Worm (Caenorhabditis elegans): ENCODE measurements around the gene dnj-18.
A peak's percentile ranks its signal among the peaks of the same experiment; 100 is the strongest.

- TF ChIP-seq ama-1 (optimal IDR thresholded peaks at IDR 0.05) (no peak), unc-98 (GFP tag; IDR thresholded peaks at IDR 0.05) (no peak), fos-1 (tag; optimal IDR thresholded peaks at IDR 0.05) (no peak), pqm-1 (tag; optimal IDR thresholded peaks at IDR 0.05) (no peak), nhr-237 (tag; optimal IDR thresholded peaks at IDR 0.05) (no peak), skn-1 (tag; optimal IDR thresholded peaks at IDR 0.05) (no peak), ztf-11 (tag; optimal IDR thresholded peaks at IDR 0.05) (no peak), lin-39 (tag; optimal IDR thresholded peaks at IDR 0.05) (no peak), nhr-28 (tag; optimal IDR thresholded peaks at IDR 0.05) (no peak), snpc-4 (tag; optimal IDR thresholded peaks at IDR 0.05) (no peak), nhr-71 (tag; optimal IDR thresholded peaks at IDR 0.05) (peak; percentile 5), dpl-1 (GFP tag; optimal IDR thresholded peaks at IDR 0.05) (no peak), mab-9 (GFP tag; IDR thresholded peaks at IDR 0.05) (no peak), ces-1 (GFP tag; optimal IDR thresholded peaks at IDR 0.05) (no peak)
Observed at ce11 chrIII:4688356-4688755, 9.6 kb upstream of the dnj-18 start, which contains the start of gene tag-243.
